Fruit fly (Drosophila melanogaster) whole organism, embryonic: Measurements from ENCODE around the gene cactin.

Experiments used
- Ada2b ChIP-seq: fragments of 200-800 bp; sonication (Bioruptor generic); IDR thresholded peaks from 2 replicates; pipeline ENCODE4 v1.3.6; 2022; ENCODE audit warnings: missing biosample characterization, missing genetic modification characterization
- Bgb ChIP-seq: fragments of 200-800 bp; sonication (Bioruptor generic); IDR thresholded peaks from 2 replicates; pipeline ENCODE4 v1.3.6; 2022; ENCODE audit warnings: missing biosample characterization, missing genetic modification characterization; ENCODE audit not compliant: partially characterized antibody
- BtbVII ChIP-seq: fragments of 200-800 bp; sonication (Bioruptor generic); optimal IDR thresholded peaks from 3 replicates; lab custom pipeline; 2017; ENCODE audit warnings: missing biosample characterization, mild to moderate bottlenecking, missing genetic modification characterization
- CG1024 ChIP-seq: fragments of 200-800 bp; sonication (Bioruptor generic); IDR thresholded peaks from 2 replicates; pipeline ENCODE4 v1.3.6; 2022; ENCODE audit warnings: missing biosample characterization, missing genetic modification characterization
- CG10366 ChIP-seq: fragments of 200-800 bp; sonication (Bioruptor generic); IDR thresholded peaks from 2 replicates; pipeline ENCODE4 v1.3.6; 2022; ENCODE audit warnings: missing biosample characterization, missing genetic modification characterization
- CG10431 ChIP-seq: fragments of 200-800 bp; sonication (Bioruptor generic); optimal IDR thresholded peaks from 3 replicates; lab custom pipeline; 2018; ENCODE audit warnings: missing biosample characterization, mild to moderate bottlenecking, missing genetic modification characterization
- CG11093 ChIP-seq: fragments of 200-800 bp; sonication (Bioruptor generic); IDR thresholded peaks from 3 replicates; pipeline ENCODE4 v1.3.6; 2022; ENCODE audit warnings: missing biosample characterization, missing genetic modification characterization
- CG11560 ChIP-seq: fragments of 200-800 bp; sonication (Bioruptor generic); IDR thresholded peaks from 3 replicates; pipeline ENCODE4 v1.3.6; 2022; ENCODE audit warnings: missing biosample characterization, missing genetic modification characterization
- CG12104 ChIP-seq: fragments of 200-800 bp; sonication (Bioruptor generic); optimal IDR thresholded peaks from 3 replicates; lab custom pipeline; 2016; ENCODE audit warnings: missing biosample characterization, missing genetic modification characterization
- CG12769 ChIP-seq: fragments of 200-800 bp; sonication (Bioruptor generic); optimal IDR thresholded peaks from 2 replicates; lab custom pipeline; 2019; ENCODE audit warnings: missing biosample characterization, mild to moderate bottlenecking, missing genetic modification characterization, moderate library complexity
- CG12942 ChIP-seq: fragments of 200-800 bp; sonication (Bioruptor generic); optimal IDR thresholded peaks from 3 replicates; lab custom pipeline; 2016; ENCODE audit warnings: missing biosample characterization, missing genetic modification characterization
- CG15073 ChIP-seq: fragments of 200-800 bp; sonication (Bioruptor generic); optimal IDR thresholded peaks from 2 replicates; lab custom pipeline; 2016; ENCODE audit warnings: missing biosample characterization, missing genetic modification characterization
- CG1832 ChIP-seq: fragments of 200-800 bp; sonication (Bioruptor generic); optimal IDR thresholded peaks from 2 replicates; lab custom pipeline; 2017; ENCODE audit warnings: missing biosample characterization, mild to moderate bottlenecking, missing genetic modification characterization, inconsistent platforms
- CG18764 ChIP-seq: fragments of 200-800 bp; sonication (Bioruptor generic); optimal IDR thresholded peaks from 3 replicates; lab custom pipeline; 2016; ENCODE audit warnings: missing biosample characterization, missing genetic modification characterization
- CG2875 ChIP-seq: fragments of 200-800 bp; sonication (Bioruptor generic); optimal IDR thresholded peaks from 2 replicates; lab custom pipeline; 2017; ENCODE audit warnings: missing biosample characterization, mild to moderate bottlenecking, missing genetic modification characterization, missing genetic modification reagents
- CG4820 ChIP-seq: fragments of 200-800 bp; sonication (Bioruptor generic); optimal IDR thresholded peaks from 3 replicates; lab custom pipeline; 2016; ENCODE audit warnings: missing biosample characterization, missing genetic modification characterization
- CG5953 ChIP-seq: fragments of 200-800 bp; sonication (Bioruptor generic); IDR thresholded peaks from 2 replicates; pipeline ENCODE4 v1.3.6; 2022; ENCODE audit warnings: missing biosample characterization, missing genetic modification characterization
- CG7372 ChIP-seq: fragments of 200-800 bp; sonication (Bioruptor generic); IDR thresholded peaks from 2 replicates; pipeline ENCODE4 v1.3.6; 2022; ENCODE audit warnings: missing biosample characterization, missing genetic modification characterization
- CG8089 ChIP-seq: fragments of 200-800 bp; sonication (Bioruptor generic); optimal IDR thresholded peaks from 3 replicates; lab custom pipeline; 2016; ENCODE audit warnings: missing biosample characterization, missing genetic modification characterization
- CG8478 ChIP-seq: fragments of >200 bp; optimal IDR thresholded peaks from 2 replicates; lab custom pipeline; 2018
- CG9437 ChIP-seq: fragments of 200-800 bp; sonication (Bioruptor generic); optimal IDR thresholded peaks from 2 replicates; lab custom pipeline; 2018; ENCODE audit warnings: missing biosample characterization, mild to moderate bottlenecking, missing genetic modification characterization
- D ChIP-seq, 2 experiments: fragments of 200-800 bp in 1 of 2; fragments of >200 bp in 1 of 2; sonication (Bioruptor generic) in 1 of 2; optimal IDR thresholded peaks; 2 replicates in 1 of 2; 3 replicates in 1 of 2; lab custom pipeline; 2017; ENCODE audit warnings: mild to moderate bottlenecking in 1 of 2, missing biosample characterization in 1 of 2, missing genetic modification characterization in 1 of 2, missing genetic modification reagents in 1 of 2
- Dp ChIP-seq: fragments of 200-800 bp; sonication (Bioruptor generic); optimal IDR thresholded peaks from 2 replicates; lab custom pipeline; 2018; ENCODE audit warnings: missing biosample characterization, mild to moderate bottlenecking, missing genetic modification characterization, moderate library complexity
- HLH54F ChIP-seq: fragments of 200-800 bp; sonication (Bioruptor generic); optimal IDR thresholded peaks from 3 replicates; lab custom pipeline; 2016; ENCODE audit warnings: missing biosample characterization, missing genetic modification characterization
- Hr3 ChIP-seq: fragments of 200-800 bp; sonication (Bioruptor generic); optimal IDR thresholded peaks from 3 replicates; lab custom pipeline; 2016; ENCODE audit warnings: missing biosample characterization, missing genetic modification characterization
- Mrtf ChIP-seq: fragments of 200-800 bp; sonication (Bioruptor generic); IDR thresholded peaks from 3 replicates; pipeline ENCODE4 v1.3.6; 2022; ENCODE audit warnings: missing biosample characterization, missing genetic modification characterization
- Ptx1 ChIP-seq: fragments of 200-800 bp; sonication (Bioruptor generic); IDR thresholded peaks from 2 replicates; pipeline ENCODE4 v1.3.6; 2022; ENCODE audit warnings: missing biosample characterization, missing genetic modification characterization
- Sry-δ ChIP-seq: fragments of 200-800 bp; sonication (Bioruptor generic); optimal IDR thresholded peaks from 2 replicates; lab custom pipeline; 2016; ENCODE audit warnings: missing biosample characterization, missing genetic modification characterization
- amos ChIP-seq: fragments of 200-800 bp; sonication (Bioruptor generic); IDR thresholded peaks from 2 replicates; pipeline ENCODE4 v1.3.6; 2022; ENCODE audit warnings: missing biosample characterization, missing genetic modification characterization; ENCODE audit not compliant: partially characterized antibody
- aop ChIP-seq: fragments of 200-800 bp; sonication (Bioruptor generic); IDR thresholded peaks from 2 replicates; pipeline ENCODE4 v1.3.6; 2022; ENCODE audit warnings: missing biosample characterization, missing genetic modification characterization
- az2 ChIP-seq: fragments of 200-800 bp; sonication (Bioruptor generic); optimal IDR thresholded peaks from 3 replicates; lab custom pipeline; 2016; ENCODE audit warnings: missing biosample characterization, missing genetic modification characterization
- cas ChIP-seq: fragments of 200-800 bp; sonication (Bioruptor generic); IDR thresholded peaks from 2 replicates; pipeline ENCODE4 v1.3.6; 2022; ENCODE audit warnings: missing biosample characterization, missing genetic modification characterization
- cg ChIP-seq: fragments of 200-800 bp; sonication (Bioruptor generic); optimal IDR thresholded peaks from 3 replicates; lab custom pipeline; 2019; ENCODE audit warnings: missing biosample characterization, mild to moderate bottlenecking, missing genetic modification characterization, moderate library complexity
- emc ChIP-seq: fragments of 200-800 bp; sonication (Bioruptor generic); optimal IDR thresholded peaks from 2 replicates; lab custom pipeline; 2016; ENCODE audit warnings: missing biosample characterization, missing genetic modification characterization
- gem ChIP-seq: fragments of 200-800 bp; sonication (Bioruptor generic); optimal IDR thresholded peaks from 2 replicates; lab custom pipeline; 2019; ENCODE audit warnings: missing biosample characterization, mild to moderate bottlenecking, missing genetic modification characterization, moderate library complexity
- grau ChIP-seq: fragments of 200-800 bp; optimal IDR thresholded peaks from 3 replicates; lab custom pipeline; 2019; ENCODE audit warnings: missing biosample characterization, mild to moderate bottlenecking, missing genetic modification characterization, moderate library complexity
- hb ChIP-seq: fragments of 200-800 bp; sonication (Bioruptor generic); IDR thresholded peaks from 3 replicates; pipeline ENCODE4 v1.3.6; 2022; ENCODE audit warnings: missing biosample characterization, missing genetic modification characterization; ENCODE audit not compliant: partially characterized antibody
- jing ChIP-seq: fragments of 200-800 bp; sonication (Bioruptor generic); optimal IDR thresholded peaks from 2 replicates; lab custom pipeline; 2018; ENCODE audit warnings: missing biosample characterization, mild to moderate bottlenecking, missing genetic modification characterization
- lab ChIP-seq: fragments of 200-800 bp; sonication (Bioruptor generic); optimal IDR thresholded peaks from 3 replicates; lab custom pipeline; 2017; ENCODE audit warnings: missing biosample characterization, missing genetic modification characterization, mild to moderate bottlenecking, moderate library complexity, missing genetic modification reagents
- maf-S ChIP-seq: fragments of 200-800 bp; sonication (Bioruptor generic); optimal IDR thresholded peaks from 2 replicates; lab custom pipeline; 2016; ENCODE audit warnings: missing biosample characterization, missing genetic modification characterization
- mirr ChIP-seq: fragments of 200-800 bp; sonication (Bioruptor generic); optimal IDR thresholded peaks from 3 replicates; lab custom pipeline; 2018; ENCODE audit warnings: missing biosample characterization, mild to moderate bottlenecking, missing genetic modification characterization
- pan ChIP-seq, 4 experiments: fragments of >200 bp in 3 of 4; fragments of 200-800 bp in 1 of 4; sonication (Bioruptor generic) in 1 of 4; optimal IDR thresholded peaks in 3 of 4; IDR thresholded peaks in 1 of 4; 2 replicates each; pipeline versions ENCODE4 v1.3.6 to Lab custom; 2017 to 2022; ENCODE audit warnings: missing biosample characterization in 2 of 4, missing genetic modification characterization in 2 of 4, mixed read lengths in 1 of 4
- sc ChIP-seq, 3 experiments: fragments of >200 bp in 2 of 3; fragments of 200-800 bp in 1 of 3; sonication (Bioruptor generic) in 1 of 3; optimal IDR thresholded peaks; 2 replicates in 2 of 3; 3 replicates in 1 of 3; lab custom pipeline; 2017; ENCODE audit warnings: mild to moderate bottlenecking in 1 of 3, missing biosample characterization in 1 of 3, missing genetic modification characterization in 1 of 3, missing genetic modification reagents in 1 of 3
- sim ChIP-seq: fragments of 200-800 bp; sonication (Bioruptor generic); IDR thresholded peaks from 2 replicates; pipeline ENCODE4 v1.3.6; 2022; ENCODE audit warnings: missing biosample characterization, missing genetic modification characterization
- slp2 ChIP-seq: fragments of 200-800 bp; sonication (Bioruptor generic); optimal IDR thresholded peaks from 2 replicates; lab custom pipeline; 2016; ENCODE audit warnings: missing biosample characterization, missing genetic modification characterization
- sqz ChIP-seq: fragments of 200-800 bp; sonication (Bioruptor generic); optimal IDR thresholded peaks from 3 replicates; lab custom pipeline; 2018; ENCODE audit warnings: missing biosample characterization, mild to moderate bottlenecking, missing genetic modification characterization
- tgo ChIP-seq: fragments of 200-800 bp; sonication (Bioruptor generic); IDR thresholded peaks from 3 replicates; pipeline ENCODE4 v1.3.6; 2022; ENCODE audit warnings: missing biosample characterization, missing genetic modification characterization
- vfl ChIP-seq: fragments of 200-800 bp; sonication (Bioruptor generic); optimal IDR thresholded peaks from 2 replicates; lab custom pipeline; 2016; ENCODE audit warnings: missing biosample characterization, missing genetic modification characterization

cactin gene

DNA sequence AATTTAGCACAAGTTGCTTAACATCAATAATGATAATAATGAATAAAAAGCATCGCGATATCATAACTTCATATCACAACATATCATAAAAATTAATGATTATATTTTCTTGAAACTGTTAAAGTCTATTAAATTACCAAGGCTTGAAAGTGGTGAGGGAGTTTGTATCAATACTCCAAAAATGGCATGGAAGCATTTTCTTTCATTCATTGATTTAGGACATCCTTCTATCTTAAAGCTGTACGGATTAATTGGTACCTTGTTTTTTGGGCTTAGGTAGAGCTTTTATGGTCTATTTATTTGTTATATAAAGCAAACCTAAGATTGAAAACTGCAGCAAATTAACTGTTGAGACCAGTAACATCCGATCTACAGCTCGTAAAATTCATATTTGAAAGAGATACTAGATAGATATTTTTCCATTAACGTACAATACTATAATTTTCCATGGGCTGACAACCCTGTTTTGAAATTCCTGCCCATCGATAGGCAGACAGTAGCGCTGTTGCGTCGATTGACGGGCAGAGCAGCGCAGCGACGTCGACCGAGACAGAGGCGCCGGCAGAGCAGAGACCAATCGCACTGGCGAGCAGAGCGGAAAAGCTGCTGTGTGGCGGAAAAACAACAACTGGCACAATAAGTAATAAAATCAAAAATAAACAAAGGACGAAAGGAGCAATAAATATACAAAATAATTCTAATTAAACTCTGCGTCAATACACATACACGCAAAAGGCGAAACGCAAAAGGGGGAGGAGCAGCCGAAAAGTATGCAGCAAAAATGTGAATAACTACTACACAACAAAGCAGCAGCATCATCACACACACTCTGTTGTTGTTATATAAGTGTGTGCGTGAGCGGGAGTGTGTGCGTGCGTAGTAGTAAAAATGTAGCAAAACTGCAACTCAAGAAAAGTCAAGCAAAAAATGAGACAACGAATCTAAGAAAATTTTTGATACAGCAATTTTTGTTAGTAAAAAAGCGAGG lies 9.8 kb downstream of the cactin start, which contains the start of gene CG1695 (continued):
- TF ChIP-seq CG11560 (tag; lab: Robert Waterston, UW): no peak
- no peak for TF ChIP-seq CG10431 (GFP tag; lab: Kevin White, UChicago)
- no peak for TF ChIP-seq mirr (GFP tag; lab: Kevin White, UChicago)
- peak; percentile 74 for TF ChIP-seq cg (GFP tag; lab: Kevin White, UChicago)
- peak; percentile 27 for TF ChIP-seq grau
- no peak for TF ChIP-seq CG15073 (GFP tag; lab: Kevin White, UChicago)
- no peak for TF ChIP-seq pan (optimal IDR thresholded peaks at IDR 0.05; lab: Kevin White, UChicago)
- no peak for TF ChIP-seq pan (GFP tag; optimal IDR thresholded peaks at IDR 0.05 in 1 of 2, IDR thresholded peaks at IDR 0.05 in 1 of 2)
- TF ChIP-seq Dp: peak; percentile 17
- no peak for TF ChIP-seq Ada2b (GFP tag; lab: Robert Waterston, UW)
- peak; percentile 12; the same call in 1 of the 2 replicates for TF ChIP-seq Ptx1 (GFP tag; lab: Robert Waterston, UW)
- peak; percentile 51 for TF ChIP-seq CG9437 (GFP tag; lab: Kevin White, UChicago)
- no peak for TF ChIP-seq hb (GFP tag; lab: Robert Waterston, UW)
- no peak for TF ChIP-seq CG18764 (GFP tag; lab: Kevin White, UChicago)
- no peak for TF ChIP-seq CG1024 (GFP tag; lab: Robert Waterston, UW)
- no peak for TF ChIP-seq CG4820 (GFP tag; lab: Kevin White, UChicago)
- TF ChIP-seq az2 (GFP tag; lab: Kevin White, UChicago): no peak
- no peak for TF ChIP-seq CG7372 (GFP tag; lab: Robert Waterston, UW)
- no peak for TF ChIP-seq sim (GFP tag; lab: Robert Waterston, UW)
- TF ChIP-seq BtbVII (GFP tag; lab: Kevin White, UChicago): no peak
- no peak for TF ChIP-seq Mrtf (GFP tag; lab: Robert Waterston, UW)
- TF ChIP-seq vfl (GFP tag; lab: Kevin White, UChicago): no peak
- no peak for TF ChIP-seq CG1832 (GFP tag; lab: Kevin White, UChicago)
- TF ChIP-seq sqz (GFP tag; lab: Kevin White, UChicago): no peak
- TF ChIP-seq sc (optimal IDR thresholded peaks at IDR 0.05; lab: Kevin White, UChicago): no peak
- no peak for TF ChIP-seq sc (GFP tag; optimal IDR thresholded peaks at IDR 0.05; lab: Kevin White, UChicago)
- no peak for TF ChIP-seq CG12769 (tag; lab: Kevin White, UChicago)
- TF ChIP-seq CG10366: no peak
- TF ChIP-seq Hr3 (GFP tag; lab: Kevin White, UChicago): no peak
- peak; percentile 3 for TF ChIP-seq Sry-δ (GFP tag; lab: Kevin White, UChicago)
- no peak for TF ChIP-seq CG11093 (GFP tag; lab: Robert Waterston, UW)
- TF ChIP-seq amos (GFP tag; lab: Robert Waterston, UW): 0 out of 2 replicates have a peak, but pooled peaks have one; percentile 29
- no peak for TF ChIP-seq jing (GFP tag; lab: Kevin White, UChicago)
- TF ChIP-seq lab: peak; percentile 34
- TF ChIP-seq CG12942 (GFP tag; lab: Kevin White, UChicago): no peak
- peak; percentile 1 for TF ChIP-seq HLH54F
- TF ChIP-seq Bgb (GFP tag; lab: Robert Waterston, UW): no peak
- TF ChIP-seq CG8478: no peak
- TF ChIP-seq slp2 (GFP tag; lab: Kevin White, UChicago): no peak
- peak; percentile 41 for TF ChIP-seq gem (tag; lab: Kevin White, UChicago)
- TF ChIP-seq aop (GFP tag; lab: Robert Waterston, UW): no peak
- no peak for TF ChIP-seq D (optimal IDR thresholded peaks at IDR 0.05; lab: Kevin White, UChicago)
- TF ChIP-seq D (GFP tag; optimal IDR thresholded peaks at IDR 0.05; lab: Kevin White, UChicago): no peak
- peak; percentile 8 for TF ChIP-seq CG12104 (GFP tag; lab: Kevin White, UChicago)
- TF ChIP-seq emc: no peak
- no peak for TF ChIP-seq CG8089
- TF ChIP-seq tgo (GFP tag; lab: Robert Waterston, UW): 0 out of 3 replicates have a peak, but pooled peaks have one; percentile 17
- TF ChIP-seq cas (GFP tag; lab: Robert Waterston, UW): no peak
- no peak for TF ChIP-seq maf-S (GFP tag; lab: Kevin White, UChicago)
- no peak for TF ChIP-seq CG5953 (GFP tag; lab: Robert Waterston, UW)
- no peak for TF ChIP-seq CG2875 (GFP tag; lab: Kevin White, UChicago)
